Fruit fly (Drosophila melanogaster) whole organism, embryonic: ENCODE data around the gene Mlp84B.

Experiments
- Abd-B ChIP-seq: fragments of 200-800 bp; sonication (Bioruptor generic); optimal IDR thresholded peaks from 2 replicates; lab custom pipeline; 2018; ENCODE audit warnings: missing biosample characterization, mild to moderate bottlenecking, missing genetic modification characterization, moderate library complexity
- Atf3 ChIP-seq: fragments of 200-800 bp; sonication (Bioruptor generic); optimal IDR thresholded peaks from 3 replicates; lab custom pipeline; 2016; ENCODE audit warnings: missing biosample characterization, missing genetic modification characterization
- Blimp-1 ChIP-seq: fragments of 200-800 bp; sonication (Bioruptor generic); optimal IDR thresholded peaks from 3 replicates; lab custom pipeline; 2018; ENCODE audit warnings: missing biosample characterization, missing genetic modification characterization, mild to moderate bottlenecking, moderate library complexity, missing genetic modification reagents
- CG10366 ChIP-seq: fragments of 200-800 bp; sonication (Bioruptor generic); IDR thresholded peaks from 2 replicates; pipeline ENCODE4 v1.3.6; 2022; ENCODE audit warnings: missing biosample characterization, missing genetic modification characterization
- CG10543 ChIP-seq: fragments of 200-800 bp; sonication (Bioruptor generic); optimal IDR thresholded peaks from 3 replicates; lab custom pipeline; 2017; ENCODE audit warnings: missing biosample characterization, mild to moderate bottlenecking, missing genetic modification characterization, moderate library complexity
- CG11723 ChIP-seq: fragments of 200-800 bp; sonication (Bioruptor generic); optimal IDR thresholded peaks from 2 replicates; lab custom pipeline; 2017; ENCODE audit warnings: missing biosample characterization, mild to moderate bottlenecking, missing genetic modification characterization
- CG12299 ChIP-seq: fragments of 200-800 bp; sonication (Bioruptor generic); optimal IDR thresholded peaks from 2 replicates; lab custom pipeline; 2018; ENCODE audit warnings: missing biosample characterization, mild to moderate bottlenecking, missing genetic modification characterization
- CG13624 ChIP-seq: fragments of 200-800 bp; sonication (Bioruptor generic); optimal IDR thresholded peaks from 2 replicates; lab custom pipeline; 2016; ENCODE audit warnings: missing biosample characterization, missing genetic modification characterization
- CG14050 ChIP-seq: fragments of 200-800 bp; sonication (Bioruptor generic); IDR thresholded peaks from 3 replicates; pipeline ENCODE4 v1.3.6; 2022; ENCODE audit warnings: missing biosample characterization, missing genetic modification characterization
- CG15011 ChIP-seq: fragments of 200-800 bp; sonication (Bioruptor generic); optimal IDR thresholded peaks from 3 replicates; lab custom pipeline; 2018; ENCODE audit warnings: missing biosample characterization, mild to moderate bottlenecking, missing genetic modification characterization
- CG15696 ChIP-seq: fragments of 200-800 bp; sonication (Bioruptor generic); optimal IDR thresholded peaks from 2 replicates; lab custom pipeline; 2019; ENCODE audit warnings: missing biosample characterization, mild to moderate bottlenecking, missing genetic modification characterization, moderate library complexity
- CG1647 ChIP-seq: fragments of 200-800 bp; sonication (Bioruptor generic); optimal IDR thresholded peaks from 3 replicates; lab custom pipeline; 2016; ENCODE audit warnings: missing biosample characterization, missing genetic modification characterization
- CG17328 ChIP-seq: fragments of 200-800 bp; sonication (Bioruptor generic); IDR thresholded peaks from 2 replicates; pipeline ENCODE4 v1.3.6; 2022; ENCODE audit warnings: missing biosample characterization, missing genetic modification characterization
- CG17361 ChIP-seq: fragments of 200-800 bp; sonication (Bioruptor generic); IDR thresholded peaks from 3 replicates; pipeline ENCODE4 v1.3.6; 2022; ENCODE audit warnings: missing biosample characterization, missing genetic modification characterization
- CG17802 ChIP-seq: fragments of 200-800 bp; sonication (Bioruptor generic); optimal IDR thresholded peaks from 2 replicates; lab custom pipeline; 2018; ENCODE audit warnings: missing biosample characterization, mild to moderate bottlenecking, missing genetic modification characterization, moderate library complexity
- CG32532 ChIP-seq: fragments of 200-800 bp; sonication (Bioruptor generic); IDR thresholded peaks from 2 replicates; pipeline ENCODE4 v1.3.6; 2022; ENCODE audit warnings: missing biosample characterization, missing genetic modification characterization
- CG32772 ChIP-seq: fragments of 200-800 bp; sonication (Bioruptor generic); IDR thresholded peaks from 2 replicates; pipeline ENCODE4 v1.3.6; 2022; ENCODE audit warnings: missing biosample characterization, missing genetic modification characterization
- CG3281 ChIP-seq: fragments of 200-800 bp; sonication (Bioruptor generic); optimal IDR thresholded peaks from 3 replicates; lab custom pipeline; 2017; ENCODE audit warnings: missing biosample characterization, mild to moderate bottlenecking, missing genetic modification characterization
- CG34422 ChIP-seq: fragments of 200-800 bp; sonication (Bioruptor generic); IDR thresholded peaks from 3 replicates; pipeline ENCODE4 v1.3.6; 2022; ENCODE audit warnings: missing biosample characterization, missing genetic modification characterization
- CG3838 ChIP-seq: fragments of 200-800 bp; sonication (Bioruptor generic); optimal IDR thresholded peaks from 3 replicates; lab custom pipeline; 2016; ENCODE audit warnings: missing biosample characterization, missing genetic modification characterization
- CG3847 ChIP-seq: fragments of 200-800 bp; sonication (Bioruptor generic); IDR thresholded peaks from 2 replicates; pipeline ENCODE4 v1.3.6; 2022; ENCODE audit warnings: missing biosample characterization, missing genetic modification characterization
- CG4617 ChIP-seq: fragments of 200-800 bp; sonication (Bioruptor generic); optimal IDR thresholded peaks from 3 replicates; lab custom pipeline; 2016; ENCODE audit warnings: missing biosample characterization, missing genetic modification characterization, borderline replicate concordance
- CG4730 ChIP-seq: fragments of 200-800 bp; sonication (Bioruptor generic); IDR thresholded peaks from 2 replicates; pipeline ENCODE4 v1.3.6; 2022; ENCODE audit warnings: missing biosample characterization, missing genetic modification characterization
- CG6854 ChIP-seq: fragments of 200-800 bp; sonication (Bioruptor generic); optimal IDR thresholded peaks from 3 replicates; lab custom pipeline; 2017; ENCODE audit warnings: missing biosample characterization, mild to moderate bottlenecking, missing genetic modification characterization
- CG7556 ChIP-seq: fragments of 200-800 bp; sonication (Bioruptor generic); optimal IDR thresholded peaks from 2 replicates; lab custom pipeline; 2017; ENCODE audit warnings: missing biosample characterization, mild to moderate bottlenecking, missing genetic modification characterization
- Dp ChIP-seq: fragments of 200-800 bp; sonication (Bioruptor generic); optimal IDR thresholded peaks from 2 replicates; lab custom pipeline; 2018; ENCODE audit warnings: missing biosample characterization, mild to moderate bottlenecking, missing genetic modification characterization, moderate library complexity
- HLH3B ChIP-seq: fragments of 200-800 bp; sonication (Bioruptor generic); IDR thresholded peaks from 2 replicates; pipeline ENCODE4 v1.3.6; 2022; ENCODE audit warnings: missing biosample characterization, missing genetic modification characterization
- HmgZ ChIP-seq: fragments of 200-800 bp; sonication (Bioruptor generic); optimal IDR thresholded peaks from 2 replicates; lab custom pipeline; 2018; ENCODE audit warnings: missing biosample characterization, mild to moderate bottlenecking, missing genetic modification characterization
- Hmx ChIP-seq: fragments of 200-800 bp; sonication (Bioruptor generic); optimal IDR thresholded peaks from 2 replicates; lab custom pipeline; 2016; ENCODE audit warnings: missing biosample characterization, missing genetic modification characterization
- Rfx ChIP-seq: fragments of 200-800 bp; sonication (Bioruptor generic); IDR thresholded peaks from 2 replicates; pipeline ENCODE4 v1.3.6; 2022; ENCODE audit warnings: missing biosample characterization, missing genetic modification characterization
- Spps ChIP-seq: fragments of 200-800 bp; sonication (Bioruptor generic); optimal IDR thresholded peaks from 2 replicates; lab custom pipeline; 2018; ENCODE audit warnings: missing biosample characterization, mild to moderate bottlenecking, missing genetic modification characterization
- Vsx1 ChIP-seq: fragments of 200-800 bp; sonication (Bioruptor generic); optimal IDR thresholded peaks from 2 replicates; lab custom pipeline; 2017; ENCODE audit warnings: missing biosample characterization, mild to moderate bottlenecking, missing genetic modification characterization, missing genetic modification reagents
- caup ChIP-seq: fragments of 200-800 bp; sonication (Bioruptor generic); optimal IDR thresholded peaks from 3 replicates; lab custom pipeline; 2017; ENCODE audit warnings: missing biosample characterization, mild to moderate bottlenecking, missing genetic modification characterization, moderate library complexity; ENCODE audit not compliant: severe bottlenecking
- cg ChIP-seq: fragments of 200-800 bp; sonication (Bioruptor generic); optimal IDR thresholded peaks from 3 replicates; lab custom pipeline; 2019; ENCODE audit warnings: missing biosample characterization, mild to moderate bottlenecking, missing genetic modification characterization, moderate library complexity
- chif ChIP-seq, 2 experiments: fragments of 200-800 bp; sonication (Bioruptor generic); optimal IDR thresholded peaks; 3 replicates each; lab custom pipeline; 2016; ENCODE audit warnings: missing biosample characterization in 2 of 2, missing genetic modification characterization in 2 of 2
- chm ChIP-seq: fragments of 200-800 bp; sonication (Bioruptor generic); IDR thresholded peaks from 2 replicates; pipeline ENCODE4 v1.3.6; 2022; ENCODE audit warnings: missing biosample characterization, missing genetic modification characterization
- exex ChIP-seq: fragments of 200-800 bp; sonication (Bioruptor generic); optimal IDR thresholded peaks from 4 replicates; lab custom pipeline; 2018; ENCODE audit warnings: missing biosample characterization, mild to moderate bottlenecking, missing genetic modification characterization, moderate library complexity
- fd102C ChIP-seq: fragments of 200-800 bp; sonication (Bioruptor generic); optimal IDR thresholded peaks from 2 replicates; lab custom pipeline; 2018; ENCODE audit warnings: missing biosample characterization, mild to moderate bottlenecking, missing genetic modification characterization, moderate library complexity
- gcm ChIP-seq: fragments of 200-800 bp; sonication (Bioruptor generic); optimal IDR thresholded peaks from 2 replicates; lab custom pipeline; 2019; ENCODE audit warnings: missing biosample characterization, mild to moderate bottlenecking, missing genetic modification characterization, moderate library complexity
- hbn ChIP-seq: fragments of 200-800 bp; sonication (Bioruptor generic); IDR thresholded peaks from 2 replicates; pipeline ENCODE4 v1.3.6; 2022; ENCODE audit warnings: missing biosample characterization, missing genetic modification characterization; ENCODE audit not compliant: partially characterized antibody
- kni ChIP-seq: fragments of 200-800 bp; sonication (Bioruptor generic); optimal IDR thresholded peaks from 3 replicates; lab custom pipeline; 2017; ENCODE audit warnings: mild to moderate bottlenecking, missing biosample characterization, missing genetic modification reagents, missing genetic modification characterization
- lab ChIP-seq: fragments of 200-800 bp; sonication (Bioruptor generic); optimal IDR thresholded peaks from 3 replicates; lab custom pipeline; 2017; ENCODE audit warnings: missing biosample characterization, missing genetic modification characterization, mild to moderate bottlenecking, moderate library complexity, missing genetic modification reagents
- mirr ChIP-seq: fragments of 200-800 bp; sonication (Bioruptor generic); optimal IDR thresholded peaks from 3 replicates; lab custom pipeline; 2018; ENCODE audit warnings: missing biosample characterization, mild to moderate bottlenecking, missing genetic modification characterization
- pnt ChIP-seq: fragments of 200-800 bp; sonication (Bioruptor generic); optimal IDR thresholded peaks from 3 replicates; lab custom pipeline; 2016; ENCODE audit warnings: missing biosample characterization, missing genetic modification characterization
- pzg ChIP-seq: fragments of 200-800 bp; sonication (Bioruptor generic); optimal IDR thresholded peaks from 3 replicates; lab custom pipeline; 2018; ENCODE audit warnings: missing biosample characterization, mild to moderate bottlenecking, missing genetic modification characterization, moderate library complexity
- sens ChIP-seq: fragments of 200-800 bp; sonication (Bioruptor generic); peaks from one replicate; lab custom pipeline; 2016; ENCODE audit warnings: missing biosample characterization, missing genetic modification characterization
- stwl ChIP-seq: fragments of 200-800 bp; sonication (Bioruptor generic); optimal IDR thresholded peaks from 3 replicates; lab custom pipeline; 2018; ENCODE audit warnings: missing biosample characterization, mild to moderate bottlenecking, missing genetic modification characterization, moderate library complexity
- zen ChIP-seq: fragments of 200-800 bp; sonication (Bioruptor generic); optimal IDR thresholded peaks from 3 replicates; lab custom pipeline; 2018; ENCODE audit warnings: missing biosample characterization, mild to moderate bottlenecking, missing genetic modification characterization, moderate library complexity

Gene Mlp84B

DNA sequence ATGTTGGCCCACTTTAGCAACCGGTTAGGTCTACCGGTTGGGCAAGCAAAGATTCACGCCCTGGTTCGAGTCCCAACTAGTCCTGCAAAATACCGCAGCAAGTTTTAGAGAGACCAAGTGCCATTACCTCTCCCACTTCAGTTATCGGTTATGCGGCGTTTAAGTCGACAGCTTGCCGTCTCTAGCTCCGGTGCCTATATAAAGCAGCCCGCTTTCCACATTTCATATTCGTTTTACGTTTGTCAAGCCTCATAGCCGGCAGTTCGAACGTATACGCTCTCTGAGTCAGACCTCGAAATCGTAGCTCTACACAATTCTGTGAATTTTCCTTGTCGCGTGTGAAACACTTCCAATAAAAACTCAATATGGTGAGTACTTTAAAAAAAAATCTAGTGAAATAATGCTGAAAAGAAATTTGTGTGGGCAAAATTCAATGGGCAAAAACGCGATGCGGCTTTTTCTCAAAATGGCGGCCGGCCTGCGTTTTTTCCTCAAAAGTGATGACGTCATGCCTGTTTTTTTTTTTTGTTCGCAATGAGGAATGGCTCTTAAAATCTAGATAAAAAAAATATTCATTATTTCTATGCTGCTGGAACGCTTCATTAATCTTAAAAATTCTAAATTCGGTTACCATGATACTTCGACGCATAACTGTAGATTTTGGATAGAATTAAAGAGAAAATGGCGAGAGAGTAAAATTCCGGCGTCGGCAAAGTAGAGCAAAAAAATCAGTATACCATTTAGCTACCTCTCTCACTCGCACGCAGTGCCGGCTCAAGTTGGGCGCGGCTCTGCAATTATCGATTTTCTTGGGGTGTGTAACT lies 30.9 kb downstream of the Mlp84B start, which contains the start of gene alphaTub84B (continued):
- TF ChIP-seq sens (peak; percentile 96), CG32532 (peak; percentile 51), CG6854 (GFP tag; lab: Kevin White, UChicago) (peak; percentile 56), CG7556 (GFP tag; lab: Kevin White, UChicago) (peak; percentile 60), CG13624 (GFP tag; lab: Kevin White, UChicago) (peak; percentile 87), Blimp-1 (GFP tag; lab: Kevin White, UChicago) (peak; percentile 48), CG17361 (peak; percentile 40; the same call in 1 of the 3 replicates), CG34422 (peak; percentile 93), chm (GFP tag; lab: Robert Waterston, UW) (peak; percentile 96), Vsx1 (GFP tag; lab: Kevin White, UChicago) (peak; percentile 54), CG3838 (GFP tag; lab: Kevin White, UChicago) (no peak), HLH3B (GFP tag; lab: Robert Waterston, UW) (peak; percentile 47; the same call in 1 of the 2 replicates), fd102C (peak; percentile 69), pnt (peak; percentile 46), Dp (GFP tag; lab: Kevin White, UChicago) (peak; percentile 35), Abd-B (GFP tag; lab: Kevin White, UChicago) (no peak), stwl (tag; lab: Kevin White, UChicago) (peak; percentile 47), CG17328 (GFP tag; lab: Robert Waterston, UW) (peak; percentile 67), CG12299 (tag; lab: Kevin White, UChicago) (peak; percentile 31), CG1647 (GFP tag; lab: Kevin White, UChicago) (peak; percentile 79), CG15696 (peak; percentile 12), kni (GFP tag; lab: Kevin White, UChicago) (peak; percentile 88), hbn (GFP tag; lab: Robert Waterston, UW) (no peak), CG10543 (peak; percentile 85), CG11723 (GFP tag; lab: Kevin White, UChicago) (peak; percentile 69), Atf3 (GFP tag; lab: Kevin White, UChicago) (peak; percentile 83), CG4730 (GFP tag; lab: Robert Waterston, UW) (no peak), caup (GFP tag; lab: Kevin White, UChicago) (peak; percentile 84), CG3847 (GFP tag; lab: Robert Waterston, UW) (peak; percentile 62), gcm (peak; percentile 52), CG32772 (peak; percentile 51; the same call in 1 of the 2 replicates), CG15011 (GFP tag; lab: Kevin White, UChicago) (peak; percentile 18), CG17802 (tag; lab: Kevin White, UChicago) (peak; percentile 43)

DNA sequence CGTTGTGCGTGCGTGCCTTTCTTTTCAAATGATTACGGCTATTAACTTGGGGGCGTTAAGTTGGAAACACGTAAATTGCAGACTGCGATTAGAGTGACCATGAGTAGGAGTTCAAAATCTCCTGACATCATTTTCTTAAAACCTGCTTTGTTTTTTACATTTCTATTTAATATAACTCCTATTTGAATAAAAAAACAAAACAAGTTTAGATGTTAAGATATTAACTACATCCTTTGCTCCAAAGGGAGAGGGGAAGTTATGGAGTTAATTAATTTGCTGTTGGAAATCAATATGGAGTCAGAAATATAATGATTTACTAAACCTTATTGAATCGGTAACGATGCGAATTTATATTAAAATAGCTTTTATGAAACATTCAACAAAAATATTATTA lies 31.6 kb downstream of the Mlp84B start, which contains the start of gene Tailor:
TSS of gene Tailor (minus strand) at position 101 of the 394 bp plus-strand sequence.
- peak; percentile 1 for TF ChIP-seq Hmx (GFP tag; lab: Kevin White, UChicago)
- no peak for TF ChIP-seq Rfx

DNA sequence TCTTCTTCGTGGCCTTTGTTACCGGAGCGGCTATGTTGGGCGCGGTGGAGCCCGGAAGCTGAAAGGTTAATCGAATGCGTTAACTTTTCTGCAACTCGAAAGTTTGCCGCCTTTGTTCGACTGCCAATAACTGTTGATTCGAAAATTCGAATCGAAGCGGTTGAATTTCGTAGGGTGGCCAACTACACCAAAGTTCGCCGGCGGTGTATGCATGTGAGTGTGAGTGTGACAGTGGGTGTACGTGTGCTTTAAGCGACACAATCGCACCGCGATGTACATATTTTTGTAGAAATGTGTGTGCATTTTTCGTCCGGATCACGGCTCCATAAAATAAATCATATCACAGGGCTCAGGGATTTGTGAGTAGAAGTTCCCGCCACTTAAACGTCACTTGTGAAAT lies 32.1 kb downstream of the Mlp84B start:
- TF ChIP-seq zen (tag; lab: Kevin White, UChicago) (no peak), CG4617 (GFP tag; lab: Kevin White, UChicago) (peak; percentile 24), pzg (GFP tag; lab: Kevin White, UChicago) (peak; percentile 39), CG14050 (GFP tag; lab: Robert Waterston, UW) (no peak), exex (tag; lab: Kevin White, UChicago) (no peak), chif (GFP tag; optimal IDR thresholded peaks at IDR 0.05; lab: Kevin White, UChicago) (no peak), mirr (GFP tag; lab: Kevin White, UChicago) (peak; percentile 4), CG3281 (GFP tag; lab: Kevin White, UChicago) (no peak), CG10366 (GFP tag; lab: Robert Waterston, UW) (no peak), cg (peak; percentile 84), Spps (tag; lab: Kevin White, UChicago) (no peak), lab (GFP tag; lab: Kevin White, UChicago) (no peak), HmgZ (tag; lab: Kevin White, UChicago) (peak; percentile 1)
